Fruit fly (Drosophila melanogaster): ENCODE results near the gene CG6707.

Gene CG6707

DNA sequence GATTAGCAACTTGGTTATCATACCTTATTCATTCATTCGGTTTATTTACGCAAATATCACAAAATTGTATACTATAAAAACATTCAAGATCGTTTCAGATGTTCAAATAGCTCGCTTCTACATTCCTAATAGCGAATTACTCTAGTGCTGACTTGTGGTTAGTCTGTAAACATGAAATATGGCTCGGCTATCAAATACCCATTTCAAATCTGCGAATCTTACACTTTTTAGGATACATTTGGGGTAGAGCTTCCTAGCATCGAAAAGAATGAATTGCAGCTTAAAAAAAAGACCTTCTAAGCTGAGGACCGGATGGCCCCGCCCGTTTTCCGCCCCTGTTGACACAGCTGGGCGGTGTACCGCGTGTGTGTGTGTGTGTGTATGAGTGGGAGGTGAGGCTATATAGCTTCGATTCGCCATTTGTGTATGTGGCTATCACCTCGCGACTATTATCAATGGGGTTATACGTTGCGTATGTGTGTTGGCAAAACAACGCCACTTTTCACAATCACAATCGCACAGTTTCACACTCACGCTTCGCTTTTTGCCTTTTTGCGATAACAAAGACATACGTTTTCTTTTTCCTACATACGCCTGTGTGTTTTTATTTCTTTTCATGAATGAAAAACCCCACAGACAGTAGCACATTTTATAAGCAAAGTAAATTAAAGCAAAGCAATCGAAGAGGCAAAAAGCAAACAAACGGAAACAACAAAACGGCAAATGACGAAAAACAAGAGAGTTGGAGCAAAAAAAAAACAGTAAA, 51.6 kb downstream of the CG6707 start (continued):
- peak; percentile 37; the same call in 1 of the 3 replicates for TF ChIP-seq Dbx (GFP tag; IDR thresholded peaks at IDR 0.05)
- TF ChIP-seq sug (tag; optimal IDR thresholded peaks at IDR 0.05): peak; percentile 32
- TF ChIP-seq CG15514 (GFP tag; optimal IDR thresholded peaks at IDR 0.05): no peak
- peak; percentile 11 for TF ChIP-seq CG10543 (GFP tag; optimal IDR thresholded peaks at IDR 0.05)

DNA sequence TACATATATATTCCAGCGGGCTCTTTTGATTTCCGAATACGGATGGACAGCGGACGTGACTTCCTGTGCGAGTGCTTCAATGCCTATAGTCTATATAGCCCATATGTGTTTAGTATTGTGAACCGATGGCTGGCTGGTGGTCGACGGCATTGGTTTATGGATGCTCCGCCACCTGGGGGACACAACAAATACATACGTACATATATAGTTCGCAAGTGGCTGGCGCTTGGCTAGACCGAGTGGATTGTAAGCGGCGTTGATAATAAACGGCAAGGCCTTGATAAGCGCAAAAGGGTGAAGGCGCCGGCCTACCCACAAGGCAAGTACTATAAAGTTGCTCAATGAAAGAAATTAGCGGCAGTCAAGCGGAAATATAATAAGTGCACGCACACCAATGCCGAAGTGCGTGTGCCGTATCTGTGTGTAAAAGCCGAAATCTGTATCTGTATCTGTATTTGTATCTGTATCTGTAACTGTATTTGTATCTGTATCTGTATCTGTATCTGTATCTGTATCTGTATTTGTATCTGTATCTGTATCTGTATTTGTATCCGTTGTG, 52.3 kb downstream of the CG6707 start:
- TF ChIP-seq kni (GFP tag; optimal IDR thresholded peaks at IDR 0.05) (peak; percentile 11), rib (GFP tag; IDR thresholded peaks at IDR 0.05) (peak; percentile 53; the same call in 1 of the 2 replicates), CG2889 (GFP tag; IDR thresholded peaks at IDR 0.05) (no peak), toy (GFP tag; IDR thresholded peaks at IDR 0.05) (no peak), CG32532 (GFP tag; IDR thresholded peaks at IDR 0.05) (no peak), CG1024 (GFP tag; IDR thresholded peaks at IDR 0.05) (no peak), CG14014 (GFP tag; IDR thresholded peaks at IDR 0.05) (0 out of 2 replicates have a peak, but pooled peaks have one; percentile 20), Opbp (GFP tag; IDR thresholded peaks at IDR 0.05; ENCODE audit: partially characterized antibody) (no peak), ftz-f1 (GFP tag; optimal IDR thresholded peaks at IDR 0.05) (peak; percentile 81), esg (GFP tag; conservative IDR thresholded peaks at IDR 0.05) (no peak), BtbVII (GFP tag; optimal IDR thresholded peaks at IDR 0.05) (no peak), sens-2 (GFP tag; IDR thresholded peaks at IDR 0.05) (no peak), Sox100B (GFP tag; optimal IDR thresholded peaks at IDR 0.05) (no peak), chinmo (GFP tag; IDR thresholded peaks at IDR 0.05; ENCODE audit: partially characterized antibody) (0 out of 4 replicates have a peak, but pooled peaks have one; percentile 33), Taf1 (GFP tag; IDR thresholded peaks at IDR 0.05) (no peak), Dbx (GFP tag; IDR thresholded peaks at IDR 0.05) (0 out of 3 replicates have a peak, but pooled peaks have one; percentile 19), CG10462 (GFP tag; optimal IDR thresholded peaks at IDR 0.05) (no peak), CG12236 (GFP tag; optimal IDR thresholded peaks at IDR 0.05) (no peak), Myb (GFP tag; optimal IDR thresholded peaks at IDR 0.05) (no peak), zfh2 (GFP tag; optimal IDR thresholded peaks at IDR 0.05) (no peak), CG4730 (GFP tag; IDR thresholded peaks at IDR 0.05) (no peak), CG17359 (tag; optimal IDR thresholded peaks at IDR 0.05) (no peak), br (optimal IDR thresholded peaks at IDR 0.05) (no peak), cg (GFP tag; optimal IDR thresholded peaks at IDR 0.05) (peak; percentile 58), GATAe (GFP tag; conservative IDR thresholded peaks at IDR 0.05) (peak; percentile 37; the same call in 1 of the 2 replicates), CG6854 (GFP tag; optimal IDR thresholded peaks at IDR 0.05) (no peak), Usf (GFP tag; optimal IDR thresholded peaks at IDR 0.05) (no peak), TFAM (GFP tag; optimal IDR thresholded peaks at IDR 0.05) (no peak), CG11085 (GFP tag; IDR thresholded peaks at IDR 0.05) (0 out of 2 replicates have a peak, but pooled peaks have one; percentile 33), dm (GFP tag; optimal IDR thresholded peaks at IDR 0.05) (no peak), btn (GFP tag; optimal IDR thresholded peaks at IDR 0.05) (no peak), Med (GFP tag) (peak; percentile 59), HmgZ (tag; optimal IDR thresholded peaks at IDR 0.05) (peak; percentile 9), zfh1 (GFP tag; IDR thresholded peaks at IDR 0.05) (no peak), Eip74EF (GFP tag; optimal IDR thresholded peaks at IDR 0.05) (peak in 1 of 2 experiments; percentile 10), CG8944 (GFP tag; optimal IDR thresholded peaks at IDR 0.05) (no peak), CG16779 (GFP tag; IDR thresholded peaks at IDR 0.05) (no peak), exex (tag; optimal IDR thresholded peaks at IDR 0.05) (peak; percentile 59), E2f1 (GFP tag; IDR thresholded peaks at IDR 0.05) (no peak), Bgb (GFP tag; IDR thresholded peaks at IDR 0.05; ENCODE audit: partially characterized antibody) (no peak), Doc2 (GFP tag; IDR thresholded peaks at IDR 0.05) (no peak), CG3726 (GFP tag; IDR thresholded peaks at IDR 0.05) (no peak), CG8388 (GFP tag; optimal IDR thresholded peaks at IDR 0.05) (no peak), nerfin-1 (tag; optimal IDR thresholded peaks at IDR 0.05) (no peak)

All from whole organism, embryonic.